Fruit fly (Drosophila melanogaster) whole organism, pupa: ENCODE data around the gene Xe7.

Experiments used
- CG10348 ChIP-seq: fragments of 200-800 bp; sonication (Bioruptor generic); IDR thresholded peaks from 2 replicates; pipeline ENCODE4 v1.3.6; 2022; ENCODE audit warnings: missing biosample characterization, missing genetic modification characterization
- CG14655 ChIP-seq: fragments of 200-800 bp; sonication (Bioruptor generic); optimal IDR thresholded peaks from 3 replicates; lab custom pipeline; 2017; ENCODE audit warnings: mild to moderate bottlenecking, missing biosample characterization, missing genetic modification reagents, missing genetic modification characterization
- CG34367 ChIP-seq: fragments of 200-800 bp; sonication (Bioruptor generic); optimal IDR thresholded peaks from 2 replicates; lab custom pipeline; 2018; ENCODE audit warnings: missing biosample characterization, mild to moderate bottlenecking, missing genetic modification characterization
- CG4496 ChIP-seq: fragments of 200-800 bp; sonication (Bioruptor generic); IDR thresholded peaks from 3 replicates; pipeline ENCODE4 v1.3.6; 2022; ENCODE audit warnings: missing biosample characterization, missing genetic modification characterization
- EcR ChIP-seq: fragments of 200-800 bp; sonication (Bioruptor generic); optimal IDR thresholded peaks from 3 replicates; lab custom pipeline; 2019; ENCODE audit warnings: missing biosample characterization, missing genetic modification characterization, mild to moderate bottlenecking, moderate library complexity, missing genetic modification reagents
- Ets98B ChIP-seq: fragments of 200-800 bp; sonication (Bioruptor generic); IDR thresholded peaks from 2 replicates; pipeline ENCODE4 v1.3.6; 2022; ENCODE audit warnings: missing biosample characterization, missing genetic modification characterization
- Pif1A ChIP-seq: fragments of 200-800 bp; sonication (Bioruptor generic); optimal IDR thresholded peaks from 3 replicates; lab custom pipeline; 2016; ENCODE audit warnings: missing biosample characterization, missing genetic modification characterization

- TF ChIP-seq Pif1A (GFP tag; lab: Kevin White, UChicago) (no peak), EcR (GFP tag; lab: Kevin White, UChicago) (no peak), CG14655 (GFP tag; lab: Kevin White, UChicago) (no peak), CG10348 (GFP tag; lab: Robert Waterston, UW) (no peak), Ets98B (GFP tag; lab: Robert Waterston, UW) (no peak), CG34367 (tag; lab: Kevin White, UChicago) (no peak), CG4496 (GFP tag; lab: Robert Waterston, UW) (no peak)
These were observed 33.6 kb downstream of the Xe7 start, which contains the start of gene CG31546 for dm6 chr3R:5635524-5635923.
